Worm (Caenorhabditis elegans): ENCODE data around the gene B0252.3.

The B0252.3 gene

ce11 chrII:6926488-6926887, 18.9 kb upstream of the B0252.3 start:
- TF ChIP-seq cnd-1 (tag; optimal IDR thresholded peaks at IDR 0.05) (no peak), unc-120 (tag; optimal IDR thresholded peaks at IDR 0.05; ENCODE audit: poor library complexity, severe bottlenecking) (peak; percentile 77), lsy-2 (tag; optimal IDR thresholded peaks at IDR 0.05) (no peak), unc-39 (tag; optimal IDR thresholded peaks at IDR 0.05) (no peak), nhr-2 (tag; optimal IDR thresholded peaks at IDR 0.05) (no peak), mls-2 (tag; optimal IDR thresholded peaks at IDR 0.05) (no peak), ztf-11 (tag; optimal IDR thresholded peaks at IDR 0.05) (no peak), bed-3 (GFP tag; optimal IDR thresholded peaks at IDR 0.05) (no peak), unc-62 (GFP tag; optimal IDR thresholded peaks at IDR 0.05) (no peak), M03D4.4 (tag; optimal IDR thresholded peaks at IDR 0.05) (no peak), snpc-4 (tag; optimal IDR thresholded peaks at IDR 0.05) (no peak), lin-32 (GFP tag; optimal IDR thresholded peaks at IDR 0.05) (no peak), nhr-237 (tag; optimal IDR thresholded peaks at IDR 0.05) (peak; percentile 1), ceh-83 (GFP tag; optimal IDR thresholded peaks at IDR 0.05) (no peak), blmp-1 (tag; optimal IDR thresholded peaks at IDR 0.05) (no peak), drap-1 (GFP tag; optimal IDR thresholded peaks at IDR 0.05) (no peak)

- TF ChIP-seq ztf-11 (tag; optimal IDR thresholded peaks at IDR 0.05) (no peak), sem-2 (GFP tag; optimal IDR thresholded peaks at IDR 0.05) (no peak), lin-13 (tag; optimal IDR thresholded peaks at IDR 0.05) (peak; percentile 27), nhr-12 (tag; optimal IDR thresholded peaks at IDR 0.05) (no peak), pha-4 (tag; optimal IDR thresholded peaks at IDR 0.05) (peak; percentile 57), sptf-1 (tag; optimal IDR thresholded peaks at IDR 0.05) (no peak), ces-1 (GFP tag; optimal IDR thresholded peaks at IDR 0.05) (no peak), ceh-39 (tag; optimal IDR thresholded peaks at IDR 0.05) (peak; percentile 62), nhr-2 (tag; optimal IDR thresholded peaks at IDR 0.05) (peak; percentile 76), ham-2 (GFP tag; optimal IDR thresholded peaks at IDR 0.05) (peak; percentile 65), mep-1 (tag; optimal IDR thresholded peaks at IDR 0.05) (no peak), zip-8 (tag; optimal IDR thresholded peaks at IDR 0.05) (peak; percentile 20), unc-62 (GFP tag; optimal IDR thresholded peaks at IDR 0.05) (peak; percentile 27)
These were observed 18.5 kb upstream of the B0252.3 start for ce11 chrII:6926054-6926453.

- TF ChIP-seq lin-13 (tag; optimal IDR thresholded peaks at IDR 0.05), result no peak
- no peak for TF ChIP-seq ztf-11 (tag; optimal IDR thresholded peaks at IDR 0.05)
- peak; percentile 40 for TF ChIP-seq lsy-2 (tag; optimal IDR thresholded peaks at IDR 0.05)
- TF ChIP-seq nhr-76 (tag; optimal IDR thresholded peaks at IDR 0.05), result no peak
- no peak for TF ChIP-seq zip-8 (tag; optimal IDR thresholded peaks at IDR 0.05)
These were observed 16.2 kb upstream of the B0252.3 start for ce11 chrII:6923792-6924191.

ce11 chrII:6919363-6919851, 11.8 kb upstream of the B0252.3 start, which contains the start of gene B0252.1:
Gene B0252.1 (plus strand): TSS chrII:6919680.
- TF ChIP-seq zip-8 (tag; optimal IDR thresholded peaks at IDR 0.05), result no peak
- TF ChIP-seq unc-62 (GFP tag; optimal IDR thresholded peaks at IDR 0.05), result no peak
- TF ChIP-seq nhr-12 (tag; optimal IDR thresholded peaks at IDR 0.05), result no peak

ce11 chrII:6918862-6919261, 11.3 kb upstream of the B0252.3 start, which contains the start of gene B0252.5:
Gene B0252.5 (minus strand): TSS chrII:6918878.
- TF ChIP-seq nhr-237 (tag; optimal IDR thresholded peaks at IDR 0.05), result no peak
- no peak for TF ChIP-seq hlh-1 (tag; optimal IDR thresholded peaks at IDR 0.05)
- TF ChIP-seq mls-2 (tag; optimal IDR thresholded peaks at IDR 0.05), result no peak
- TF ChIP-seq zip-8 (tag; optimal IDR thresholded peaks at IDR 0.05), result no peak
- no peak for TF ChIP-seq unc-62 (GFP tag; optimal IDR thresholded peaks at IDR 0.05)
- no peak for TF ChIP-seq ztf-11 (tag; optimal IDR thresholded peaks at IDR 0.05)
- no peak for TF ChIP-seq blmp-1 (tag; optimal IDR thresholded peaks at IDR 0.05)
- no peak for TF ChIP-seq ceh-83 (GFP tag; optimal IDR thresholded peaks at IDR 0.05)
- TF ChIP-seq unc-39 (tag; optimal IDR thresholded peaks at IDR 0.05), result no peak
- TF ChIP-seq nhr-2 (tag; optimal IDR thresholded peaks at IDR 0.05), result no peak
- no peak for TF ChIP-seq lsy-2 (tag; optimal IDR thresholded peaks at IDR 0.05)
- TF ChIP-seq nhr-28 (tag; optimal IDR thresholded peaks at IDR 0.05), result no peak
- TF ChIP-seq tbx-8 (GFP tag; optimal IDR thresholded peaks at IDR 0.05), result no peak

ce11 chrII:6917710-6918109, 10.2 kb upstream of the B0252.3 start, which contains the start of gene B0252.11:
Gene B0252.11 (minus strand): TSS chrII:6917810.
- TF ChIP-seq tbx-8 (GFP tag; optimal IDR thresholded peaks at IDR 0.05) (no peak), zip-8 (tag; optimal IDR thresholded peaks at IDR 0.05) (no peak), sptf-1 (tag; optimal IDR thresholded peaks at IDR 0.05) (no peak), lsy-2 (tag; optimal IDR thresholded peaks at IDR 0.05) (no peak), ceh-39 (tag; optimal IDR thresholded peaks at IDR 0.05) (no peak), ceh-83 (GFP tag; optimal IDR thresholded peaks at IDR 0.05) (no peak), nhr-237 (tag; optimal IDR thresholded peaks at IDR 0.05) (no peak), bed-3 (GFP tag; optimal IDR thresholded peaks at IDR 0.05) (no peak), unc-39 (tag; optimal IDR thresholded peaks at IDR 0.05) (no peak), pha-4 (tag; optimal IDR thresholded peaks at IDR 0.05) (no peak), ztf-11 (tag; optimal IDR thresholded peaks at IDR 0.05) (no peak), unc-120 (tag; optimal IDR thresholded peaks at IDR 0.05; ENCODE audit: poor library complexity, severe bottlenecking) (no peak), elt-3 (tag; optimal IDR thresholded peaks at IDR 0.05) (no peak), lin-32 (GFP tag; optimal IDR thresholded peaks at IDR 0.05) (no peak), ces-1 (GFP tag; optimal IDR thresholded peaks at IDR 0.05) (no peak), hlh-1 (tag; optimal IDR thresholded peaks at IDR 0.05) (no peak)

Data from whole organism, mixed stage, embryonic.